Worm (Caenorhabditis elegans) whole organism, late embryonic: ENCODE results near the gene Y62H9A.15.
A peak's percentile ranks its signal among the peaks of the same experiment; 100 is the strongest.

Experiments
- C08G9.2 ChIP-seq: sonication (generic microtip); optimal IDR thresholded peaks from 2 replicates; lab custom pipeline; 2016; ENCODE audit warnings: mild to moderate bottlenecking, missing genetic modification characterization, moderate library complexity, missing compliant biosample characterization
- C38D4.7 ChIP-seq: fragments of 200-800 bp; sonication (Bioruptor generic); optimal IDR thresholded peaks from 2 replicates; lab custom pipeline; 2018; ENCODE audit warnings: mild to moderate bottlenecking, missing genetic modification characterization, moderate library complexity, missing compliant biosample characterization
- F13H6.1 ChIP-seq: sonication (generic microtip); optimal IDR thresholded peaks from 2 replicates; lab custom pipeline; 2016; ENCODE audit warnings: missing genetic modification characterization, missing compliant biosample characterization
- K09A11.1 ChIP-seq: sonication (generic microtip); optimal IDR thresholded peaks from 2 replicates; lab custom pipeline; 2017; ENCODE audit warnings: antibody characterized with exemption, mild to moderate bottlenecking, missing genetic modification characterization, missing compliant biosample characterization; ENCODE audit not compliant: insufficient read depth
- T23F11.4 ChIP-seq: fragments of 200-800 bp; sonication (Bioruptor generic); optimal IDR thresholded peaks from 2 replicates; lab custom pipeline; 2018; ENCODE audit warnings: mild to moderate bottlenecking, missing genetic modification characterization, missing compliant biosample characterization
- ahr-1 ChIP-seq: sonication (generic microtip); optimal IDR thresholded peaks from 2 replicates; lab custom pipeline; 2016; ENCODE audit warnings: missing genetic modification characterization, missing compliant biosample characterization
- ama-1 ChIP-seq: fragments of 150-350 bp; optimal IDR thresholded peaks from 2 replicates; lab custom pipeline; 2014
- ceh-19 ChIP-seq: fragments of 200-800 bp; sonication (Bioruptor generic); optimal IDR thresholded peaks from 2 replicates; lab custom pipeline; 2018; ENCODE audit warnings: mild to moderate bottlenecking, missing genetic modification characterization, missing compliant biosample characterization
- ceh-2 ChIP-seq: sonication (generic microtip); optimal IDR thresholded peaks from 2 replicates; lab custom pipeline; 2016; ENCODE audit warnings: missing genotype, missing genetic modification characterization, missing compliant biosample characterization
- ceh-22 ChIP-seq: sonication (generic microtip); optimal IDR thresholded peaks from 2 replicates; lab custom pipeline; 2017; ENCODE audit warnings: missing biosample characterization, missing genetic modification characterization
- ceh-30 ChIP-seq: fragments of 150-350 bp; optimal IDR thresholded peaks from 2 replicates; lab custom pipeline; 2014; ENCODE audit warnings: missing biosample characterization, missing genetic modification characterization
- ceh-31 ChIP-seq: sonication (generic microtip); optimal IDR thresholded peaks from 2 replicates; lab custom pipeline; 2016; ENCODE audit warnings: missing genetic modification characterization, missing compliant biosample characterization
- ceh-45 ChIP-seq: fragments of 200-800 bp; sonication (Bioruptor generic); IDR thresholded peaks from 2 replicates; pipeline ENCODE4 v1.3.6; 2022; ENCODE audit warnings: missing genetic modification reagents, missing genetic modification characterization, missing compliant biosample characterization
- ceh-48 ChIP-seq: sonication (generic microtip); optimal IDR thresholded peaks from 2 replicates; lab custom pipeline; 2016; ENCODE audit warnings: missing genetic modification characterization, inconsistent platforms, missing compliant biosample characterization
- ceh-6 ChIP-seq: fragments of 200-800 bp; sonication (Bioruptor generic); optimal IDR thresholded peaks from 2 replicates; lab custom pipeline; 2018; ENCODE audit warnings: mild to moderate bottlenecking, missing genetic modification characterization, missing compliant biosample characterization
- ceh-9 ChIP-seq: sonication (generic microtip); optimal IDR thresholded peaks from 2 replicates; lab custom pipeline; 2016; ENCODE audit warnings: mild to moderate bottlenecking, missing genetic modification characterization, inconsistent platforms, missing compliant biosample characterization
- che-1 ChIP-seq: sonication (generic microtip); optimal IDR thresholded peaks from 2 replicates; lab custom pipeline; 2016; ENCODE audit warnings: mild to moderate bottlenecking, missing genetic modification characterization, missing compliant biosample characterization
- dmd-4 ChIP-seq: sonication (generic microtip); optimal IDR thresholded peaks from 2 replicates; lab custom pipeline; 2016; ENCODE audit warnings: borderline replicate concordance, missing genetic modification characterization, missing compliant biosample characterization
- dve-1 ChIP-seq: sonication (generic microtip); optimal IDR thresholded peaks from 2 replicates; lab custom pipeline; 2017; ENCODE audit warnings: antibody characterized with exemption, mild to moderate bottlenecking, missing genetic modification characterization, missing compliant biosample characterization
- elt-2 ChIP-seq: sonication (generic microtip); optimal IDR thresholded peaks from 2 replicates; lab custom pipeline; 2016; ENCODE audit warnings: missing genetic modification reagents, missing genetic modification characterization, missing compliant biosample characterization
- elt-4 ChIP-seq: sonication (generic microtip); optimal IDR thresholded peaks from 2 replicates; lab custom pipeline; 2016; ENCODE audit warnings: missing genetic modification characterization, missing compliant biosample characterization
- fax-1 ChIP-seq: sonication (generic microtip); optimal IDR thresholded peaks from 2 replicates; lab custom pipeline; 2016; ENCODE audit warnings: missing genotype, missing genetic modification characterization, missing compliant biosample characterization
- hlh-15 ChIP-seq: sonication (generic microtip); optimal IDR thresholded peaks from 2 replicates; lab custom pipeline; 2016; ENCODE audit warnings: missing genetic modification characterization, missing compliant biosample characterization
- hlh-30 ChIP-seq: sonication (generic microtip); optimal IDR thresholded peaks from 2 replicates; lab custom pipeline; 2017; ENCODE audit warnings: antibody characterized with exemption, missing genetic modification characterization, missing compliant biosample characterization; ENCODE audit not compliant: insufficient read depth
- hlh-6 ChIP-seq: sonication (generic microtip); optimal IDR thresholded peaks from 2 replicates; lab custom pipeline; 2016; ENCODE audit warnings: missing genotype, missing genetic modification characterization, missing compliant biosample characterization
- lin-11 ChIP-seq: fragments of 200-800 bp; sonication (Bioruptor generic); optimal IDR thresholded peaks from 2 replicates; lab custom pipeline; 2018; ENCODE audit warnings: mild to moderate bottlenecking, missing genetic modification characterization, missing compliant biosample characterization
- madf-2 ChIP-seq: sonication (generic microtip); optimal IDR thresholded peaks from 2 replicates; lab custom pipeline; 2017; ENCODE audit warnings: missing genetic modification characterization, missing compliant biosample characterization
- mec-3 ChIP-seq: sonication (generic microtip); optimal IDR thresholded peaks from 2 replicates; lab custom pipeline; 2016; ENCODE audit warnings: borderline replicate concordance, missing genetic modification characterization, missing compliant biosample characterization
- nhr-11 ChIP-seq: fragments of 150-350 bp; optimal IDR thresholded peaks from 2 replicates; lab custom pipeline; 2014; ENCODE audit warnings: missing biosample characterization, missing genetic modification characterization
- nhr-232 ChIP-seq: sonication (generic microtip); optimal IDR thresholded peaks from 2 replicates; lab custom pipeline; 2016; ENCODE audit warnings: missing genetic modification characterization, missing compliant biosample characterization
- pag-3 ChIP-seq: sonication (generic microtip); optimal IDR thresholded peaks from 2 replicates; lab custom pipeline; 2016; ENCODE audit warnings: missing compliant biosample characterization, missing genetic modification characterization, borderline replicate concordance
- pqm-1 ChIP-seq: sonication (generic microtip); optimal IDR thresholded peaks from 2 replicates; lab custom pipeline; 2016; ENCODE audit warnings: missing genetic modification characterization, missing compliant biosample characterization
- ref-2 ChIP-seq: sonication (generic microtip); optimal IDR thresholded peaks from 2 replicates; lab custom pipeline; 2016; ENCODE audit warnings: missing genetic modification characterization, missing compliant biosample characterization
- rnt-1 ChIP-seq: sonication (generic microtip); optimal IDR thresholded peaks from 2 replicates; lab custom pipeline; 2016; ENCODE audit warnings: missing genetic modification characterization, missing compliant biosample characterization
- sdc-2 ChIP-seq: sonication (generic microtip); optimal IDR thresholded peaks from 2 replicates; lab custom pipeline; 2016; ENCODE audit warnings: missing genotype, missing genetic modification characterization, missing compliant biosample characterization
- sox-4 ChIP-seq: sonication (generic microtip); optimal IDR thresholded peaks from 2 replicates; lab custom pipeline; 2017; ENCODE audit warnings: mild to moderate bottlenecking, missing genetic modification characterization, inconsistent platforms, missing compliant biosample characterization
- syd-9 ChIP-seq: sonication (generic microtip); optimal IDR thresholded peaks from 2 replicates; lab custom pipeline; 2016; ENCODE audit warnings: mild to moderate bottlenecking, missing genetic modification characterization, moderate library complexity, missing compliant biosample characterization
- tbx-2 ChIP-seq: sonication (generic microtip); optimal IDR thresholded peaks from 2 replicates; lab custom pipeline; 2016; ENCODE audit warnings: missing genetic modification characterization, missing compliant biosample characterization
- tbx-7 ChIP-seq: sonication (generic microtip); optimal IDR thresholded peaks from 2 replicates; lab custom pipeline; 2016; ENCODE audit warnings: missing genotype, missing genetic modification characterization, missing compliant biosample characterization
- unc-3 ChIP-seq, 2 experiments: fragments of 200-800 bp in 1 of 2; sonication (Bioruptor generic) in 1 of 2; sonication (generic microtip) in 1 of 2; conservative IDR thresholded peaks in 1 of 2; optimal IDR thresholded peaks in 1 of 2; 2 replicates each; pipeline versions ENCODE4 v1.3.6 to Lab custom; 2016 to 2022; ENCODE audit warnings: missing compliant biosample characterization in 2 of 2, missing genetic modification characterization in 2 of 2, missing genetic modification reagents in 1 of 2
- unc-42 ChIP-seq: sonication (generic microtip); optimal IDR thresholded peaks from 2 replicates; lab custom pipeline; 2016; ENCODE audit warnings: missing genotype, missing genetic modification characterization, missing compliant biosample characterization
- unc-55 ChIP-seq: sonication (generic microtip); optimal IDR thresholded peaks from 2 replicates; lab custom pipeline; 2017; ENCODE audit warnings: missing biosample characterization, missing genetic modification reagents, missing genetic modification characterization
- unc-86 ChIP-seq: sonication (generic microtip); optimal IDR thresholded peaks from 2 replicates; lab custom pipeline; 2016; ENCODE audit warnings: missing genetic modification characterization, missing compliant biosample characterization
- zip-5 ChIP-seq: sonication (generic microtip); optimal IDR thresholded peaks from 2 replicates; lab custom pipeline; 2016; ENCODE audit warnings: missing genetic modification characterization, missing compliant biosample characterization
- ztf-16 ChIP-seq: sonication (generic microtip); optimal IDR thresholded peaks from 2 replicates; lab custom pipeline; 2017; ENCODE audit warnings: missing genetic modification characterization, missing compliant biosample characterization

The Y62H9A.15 gene

ce11 chrX:11907263-11907662, 2.7 kb downstream of the Y62H9A.15 start, which contains the start of gene Y62H9A.11:
Y62H9A.11 (minus strand) TSS chrX:11907363.
- no peak for TF ChIP-seq mec-3 (tag; lab: Kevin White, UChicago)
- no peak for TF ChIP-seq T23F11.4 (GFP tag; lab: Kevin White, UChicago)
- TF ChIP-seq ceh-2 = no peak
- no peak for TF ChIP-seq fax-1 (tag; lab: Kevin White, UChicago)
- no peak for TF ChIP-seq ceh-19
- no peak for TF ChIP-seq madf-2 (tag; lab: Kevin White, UChicago)
- TF ChIP-seq pqm-1 (tag; lab: Kevin White, UChicago) = no peak
- TF ChIP-seq rnt-1 = no peak
- no peak for TF ChIP-seq unc-3 (GFP tag; conservative IDR thresholded peaks at IDR 0.05; lab: Robert Waterston, UW)
- TF ChIP-seq unc-3 (tag; optimal IDR thresholded peaks at IDR 0.05; lab: Kevin White, UChicago) = no peak
- TF ChIP-seq, all 69 proteins: peak for 0

- TF ChIP-seq K09A11.1 (tag; lab: Kevin White, UChicago) (no peak), dmd-4 (no peak), pqm-1 (tag; lab: Kevin White, UChicago) (no peak), C08G9.2 (no peak), ceh-19 (no peak), F13H6.1 (tag; lab: Kevin White, UChicago) (no peak), lin-11 (tag; lab: Kevin White, UChicago) (no peak), nhr-11 (tag; lab: Kevin White, UChicago) (no peak), sox-4 (tag; lab: Kevin White, UChicago) (no peak), ceh-48 (tag; lab: Kevin White, UChicago) (no peak), tbx-7 (tag; lab: Kevin White, UChicago) (no peak), hlh-6 (tag; lab: Kevin White, UChicago) (no peak), unc-3 (GFP tag; conservative IDR thresholded peaks at IDR 0.05; lab: Robert Waterston, UW) (no peak), unc-3 (tag; optimal IDR thresholded peaks at IDR 0.05; lab: Kevin White, UChicago) (no peak), hlh-15 (tag; lab: Kevin White, UChicago) (no peak), ahr-1 (tag; lab: Kevin White, UChicago) (no peak), ceh-22 (tag; lab: Kevin White, UChicago) (no peak), sdc-2 (no peak), tbx-2 (no peak), elt-4 (tag; lab: Kevin White, UChicago) (no peak), pag-3 (no peak)
- TF ChIP-seq, all 69 proteins: peak for 0
Measured at ce11 chrX:11906626-11907025, 3.3 kb downstream of the Y62H9A.15 start.

ce11 chrX:11902661-11903060, 7.3 kb downstream of the Y62H9A.15 start, which contains the start of gene Y62H9A.10:
Y62H9A.10 (minus strand) TSS chrX:11902761.
- TF ChIP-seq C38D4.7 (GFP tag; lab: Kevin White, UChicago) (no peak), syd-9 (tag; lab: Kevin White, UChicago) (no peak), madf-2 (tag; lab: Kevin White, UChicago) (no peak), pqm-1 (tag; lab: Kevin White, UChicago) (no peak), unc-86 (no peak), ama-1 (lab: Kevin White, UChicago) (no peak), hlh-15 (tag; lab: Kevin White, UChicago) (no peak)

ce11 chrX:11899031-11899430, 10.9 kb downstream of the Y62H9A.15 start:
- peak; percentile 28 for TF ChIP-seq unc-42 (tag; lab: Kevin White, UChicago)
- TF ChIP-seq ceh-30 (tag; lab: Kevin White, UChicago) = no peak
- TF ChIP-seq dmd-4 = no peak
- no peak for TF ChIP-seq ceh-45 (GFP tag; lab: Robert Waterston, UW)
- peak; percentile 46 for TF ChIP-seq ceh-31 (tag; lab: Kevin White, UChicago)
- TF ChIP-seq sdc-2 = peak; percentile 97

DNA sequence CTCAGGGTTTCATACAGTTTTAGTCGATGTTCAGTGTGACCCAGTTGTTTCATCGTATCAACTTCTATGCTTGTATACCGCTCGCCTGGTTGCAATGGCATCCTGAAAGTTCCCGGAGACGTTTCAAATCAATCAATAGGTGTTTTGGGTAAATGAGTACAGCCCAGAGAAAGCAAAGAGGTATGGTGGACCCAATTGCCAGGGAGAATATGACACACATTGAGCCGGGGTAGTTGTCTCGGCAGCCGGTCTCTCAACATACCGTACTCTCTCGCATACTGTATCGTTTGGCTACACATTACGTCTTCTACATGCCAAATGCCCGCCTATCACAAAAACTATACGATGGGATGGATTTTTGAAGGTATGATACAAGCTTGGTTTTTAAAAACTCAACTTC, 11.9 kb downstream of the Y62H9A.15 start, which contains the start of gene Y62H9A.9:
Y62H9A.9 (minus strand) TSS at position 101 of the 400 bp plus-strand sequence.
- no peak for TF ChIP-seq ref-2 (tag; lab: Kevin White, UChicago)
- no peak for TF ChIP-seq ceh-9
- no peak for TF ChIP-seq dve-1 (tag; lab: Kevin White, UChicago)
- TF ChIP-seq ceh-31 (tag; lab: Kevin White, UChicago) = no peak
- TF ChIP-seq unc-86 = no peak
- TF ChIP-seq ztf-16 (tag; lab: Kevin White, UChicago) = no peak
- TF ChIP-seq elt-2 (tag; lab: Kevin White, UChicago) = no peak
- no peak for TF ChIP-seq ceh-6
- no peak for TF ChIP-seq pqm-1 (tag; lab: Kevin White, UChicago)
- TF ChIP-seq mec-3 (tag; lab: Kevin White, UChicago) = no peak
- no peak for TF ChIP-seq unc-55 (GFP tag; lab: Kevin White, UChicago)
- TF ChIP-seq nhr-232 = no peak
- no peak for TF ChIP-seq hlh-30 (tag; lab: Kevin White, UChicago)
- no peak for TF ChIP-seq zip-5 (tag; lab: Kevin White, UChicago)
- TF ChIP-seq sdc-2 = no peak
- TF ChIP-seq che-1 = no peak
